Worm (Caenorhabditis elegans) whole organism, L4/young adult: Measurements from ENCODE around the gene F01F1.15.

Experiments
- W03F9.2 ChIP-seq: fragments of 150-350 bp; optimal IDR thresholded peaks from 2 replicates; lab custom pipeline; 2014; ENCODE audit warnings: missing biosample characterization, missing genetic modification characterization
- dao-5 ChIP-seq: sonication (generic microtip); optimal IDR thresholded peaks from 2 replicates; lab custom pipeline; 2016; ENCODE audit warnings: missing genotype, missing genetic modification characterization, moderate library complexity, missing compliant biosample characterization
- him-1 ChIP-seq: sonication (generic microtip); optimal IDR thresholded peaks from 2 replicates; lab custom pipeline; 2016; ENCODE audit warnings: missing genotype, missing genetic modification reagents, missing genetic modification characterization, missing compliant biosample characterization

DNA sequence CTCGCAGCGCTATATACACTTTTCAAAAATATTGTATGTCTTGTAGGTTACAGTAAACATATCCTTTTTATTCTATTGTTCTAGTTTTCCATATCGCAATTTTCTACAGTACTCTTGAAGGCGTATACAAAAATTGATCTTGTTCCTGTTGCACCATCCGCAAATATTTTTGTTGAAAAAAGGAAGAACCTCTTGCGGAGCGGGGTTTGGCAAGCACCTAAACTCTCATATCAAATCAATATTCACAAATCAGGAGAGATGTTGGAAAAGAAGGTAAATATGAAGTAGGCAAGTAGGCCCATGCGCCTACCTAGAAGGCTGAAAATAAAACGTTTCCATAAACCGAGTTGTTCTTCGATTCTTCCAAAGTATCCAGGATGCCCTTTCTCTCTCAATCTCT, 14.7 kb upstream of the F01F1.15 start, which contains the start of gene C28H8.5:
- TF ChIP-seq him-1 (tag; lab: Kevin White, UChicago) (no peak), dao-5 (tag; lab: Kevin White, UChicago) (no peak), W03F9.2 (tag; lab: Kevin White, UChicago) (no peak)
